Worm (Caenorhabditis elegans): Measurements from ENCODE around the gene Y49F6B.6.
A peak's percentile ranks its signal among the peaks of the same experiment; 100 is the strongest.

Gene Y49F6B.6

ce11 chrII:3502520-3503323 is 29.8 kb downstream of the Y49F6B.6 start, which contains the start of the genes col-71 and Y49F6B.2 (continued):
- TF ChIP-seq unc-130 (GFP tag; optimal IDR thresholded peaks at IDR 0.05) (peak; percentile 20), pbrm-1 (GFP tag; IDR thresholded peaks at IDR 0.05) (peak; percentile 58; the same call in 1 of the 2 replicates), C06A6.2 (GFP tag; conservative IDR thresholded peaks at IDR 0.05) (no peak), atf-7 (tag; optimal IDR thresholded peaks at IDR 0.05) (no peak), madf-10 (tag; optimal IDR thresholded peaks at IDR 0.05) (peak; percentile 42), lin-40 (tag; optimal IDR thresholded peaks at IDR 0.05) (peak; percentile 48), let-526 (GFP tag; IDR thresholded peaks at IDR 0.05) (0 out of 2 replicates have a peak, but pooled peaks have one; percentile 8), hlh-12 (tag; optimal IDR thresholded peaks at IDR 0.05) (no peak), efl-1 (GFP tag; optimal IDR thresholded peaks at IDR 0.05) (peak; percentile 27), lin-35 (GFP tag; optimal IDR thresholded peaks at IDR 0.05) (peak in 2 of 3 experiments; percentile 21 to 67), Y67H2A.10 (GFP tag; conservative IDR thresholded peaks at IDR 0.05) (0 out of 2 replicates have a peak, but pooled peaks have one; percentile 50), hsf-1 (GFP tag; IDR thresholded peaks at IDR 0.05) (no peak), aptf-3 (GFP tag; IDR thresholded peaks at IDR 0.05) (no peak), ztf-26 (tag; optimal IDR thresholded peaks at IDR 0.05) (no peak), cebp-2 (GFP tag; IDR thresholded peaks at IDR 0.05) (no peak), ceh-100 (GFP tag; IDR thresholded peaks at IDR 0.05) (peak; percentile 39), cebp-1 (GFP tag; IDR thresholded peaks at IDR 0.05) (no peak), cebp-1 (tag; optimal IDR thresholded peaks at IDR 0.05) (peak; percentile 53), egrh-3 (GFP tag; IDR thresholded peaks at IDR 0.05) (0 out of 2 replicates have a peak, but pooled peaks have one; percentile 30), nfya-1 (tag; optimal IDR thresholded peaks at IDR 0.05; ENCODE audit: borderline replicate concordance, insufficient read depth) (no peak), Y53F4B.3 (GFP tag; IDR thresholded peaks at IDR 0.05) (no peak), B0019.2 (GFP tag; conservative IDR thresholded peaks at IDR 0.05) (no peak), K12H6.12 (tag; optimal IDR thresholded peaks at IDR 0.05) (peak; percentile 44), lsl-1 (GFP tag; optimal IDR thresholded peaks at IDR 0.05) (peak; percentile 46), hmg-20 (GFP tag; IDR thresholded peaks at IDR 0.05) (0 out of 2 replicates have a peak, but pooled peaks have one; percentile 7), nhr-80 (tag; optimal IDR thresholded peaks at IDR 0.05) (peak; percentile 21), F22D6.2 (tag; optimal IDR thresholded peaks at IDR 0.05) (peak; percentile 26), let-607 (tag; optimal IDR thresholded peaks at IDR 0.05) (peak in 1 of 2 experiments; percentile 52), lir-1 (GFP tag; conservative IDR thresholded peaks at IDR 0.05) (peak; percentile 68; the same call in 1 of the 2 replicates), attf-6 (GFP tag; IDR thresholded peaks at IDR 0.05) (no peak), Y53G8AR.9 (GFP tag; conservative IDR thresholded peaks at IDR 0.05) (peak; percentile 65; the same call in 1 of the 2 replicates), egl-18 (GFP tag; IDR thresholded peaks at IDR 0.05) (no peak), B0336.3 (GFP tag; IDR thresholded peaks at IDR 0.05) (no peak; the same call in 1 of the 2 replicates), zim-3 (tag; optimal IDR thresholded peaks at IDR 0.05) (no peak)

DNA sequence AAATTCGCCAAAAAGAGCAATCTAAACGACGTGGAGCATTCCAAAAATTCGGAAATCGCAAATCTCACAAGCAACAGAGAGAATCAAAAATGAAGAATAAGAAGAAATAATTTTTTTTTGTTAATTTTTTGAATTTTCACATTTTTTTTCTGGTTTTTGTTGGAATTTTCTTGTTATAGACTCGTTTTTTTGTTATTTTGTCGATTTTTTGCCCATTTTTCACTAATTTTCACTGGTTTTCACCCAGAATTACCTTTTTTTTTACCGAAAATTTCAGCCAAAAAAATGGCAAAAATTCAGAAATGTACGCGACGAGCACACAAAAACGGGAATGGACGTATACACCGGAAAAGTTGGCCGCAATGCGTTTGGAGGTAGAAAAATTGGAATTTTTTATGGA is 31.8 kb downstream of the Y49F6B.6 start, which contains the start of gene cyh-1:
cyh-1 (plus strand) TSS at position 301 of the 400 bp plus-strand sequence.
- TF ChIP-seq lir-1 (GFP tag; conservative IDR thresholded peaks at IDR 0.05), result no peak
- no peak for TF ChIP-seq lsl-1 (GFP tag; optimal IDR thresholded peaks at IDR 0.05)
- no peak for TF ChIP-seq F10E7.11 (tag; optimal IDR thresholded peaks at IDR 0.05)
- no peak for TF ChIP-seq ztf-22 (GFP tag; optimal IDR thresholded peaks at IDR 0.05)
- TF ChIP-seq sea-2 (GFP tag; IDR thresholded peaks at IDR 0.05), result no peak
- no peak for TF ChIP-seq let-607 (tag; optimal IDR thresholded peaks at IDR 0.05)
- no peak for TF ChIP-seq aptf-2 (GFP tag; conservative IDR thresholded peaks at IDR 0.05)

Data from whole organism, young adult.